Worm (Caenorhabditis elegans) whole organism, midembryonic: ENCODE measurements around the gene epic-3.

Experiments
- cog-1 ChIP-seq: sonication (generic microtip); optimal IDR thresholded peaks from 2 replicates; lab custom pipeline; 2016; ENCODE audit warnings: missing genetic modification characterization, missing compliant biosample characterization
- flt-1 ChIP-seq: fragments of 200-800 bp; sonication (Bioruptor generic); IDR thresholded peaks from 2 replicates; pipeline ENCODE4 v1.3.6; 2022; ENCODE audit warnings: missing genetic modification characterization, missing compliant biosample characterization
- klf-2 ChIP-seq: fragments of 200-800 bp; sonication (Bioruptor generic); conservative IDR thresholded peaks from 2 replicates; pipeline ENCODE4 v1.3.6; 2022; ENCODE audit warnings: missing genetic modification reagents, missing genetic modification characterization, missing compliant biosample characterization
- ref-1 ChIP-seq: fragments of 200-800 bp; sonication (Bioruptor generic); conservative IDR thresholded peaks from 2 replicates; pipeline ENCODE4 v1.3.6; 2022; ENCODE audit warnings: missing genetic modification reagents, missing genetic modification characterization, missing compliant biosample characterization
- ztf-29 ChIP-seq: fragments of 200-800 bp; sonication (Bioruptor generic); IDR thresholded peaks from 2 replicates; pipeline ENCODE4 v1.3.6; 2022; ENCODE audit warnings: missing genetic modification reagents, missing genetic modification characterization, missing compliant biosample characterization

- TF ChIP-seq ztf-29 (GFP tag; lab: Robert Waterston, UW) (no peak), ref-1 (GFP tag; lab: Robert Waterston, UW) (no peak), flt-1 (no peak), cog-1 (no peak), klf-2 (no peak)
Observed at ce11 chrIV:1727538-1728072, 3.4 kb upstream of the epic-3 start.
